Worm (Caenorhabditis elegans) whole organism, young adult: ENCODE data around the gene D1054.3.
A peak's percentile ranks its signal among the peaks of the same experiment; 100 is the strongest.

Source experiments
- B0261.1 ChIP-seq: sonication (generic microtip); optimal IDR thresholded peaks from 2 replicates; lab custom pipeline; 2016; ENCODE audit warnings: mild to moderate bottlenecking, missing genetic modification characterization, moderate library complexity, missing compliant biosample characterization
- F23B12.7 ChIP-seq: sonication (generic microtip); optimal IDR thresholded peaks from 2 replicates; lab custom pipeline; 2017; ENCODE audit warnings: missing genetic modification characterization, mild to moderate bottlenecking, missing compliant biosample characterization, antibody characterized with exemption, moderate library complexity; ENCODE audit not compliant: insufficient read depth
- F49E8.2 ChIP-seq: sonication (generic microtip); optimal IDR thresholded peaks from 3 replicates; lab custom pipeline; 2017; ENCODE audit warnings: missing genetic modification characterization, mild to moderate bottlenecking, missing compliant biosample characterization, antibody characterized with exemption, moderate library complexity; ENCODE audit not compliant: insufficient read depth
- T26A5.8 ChIP-seq: sonication (generic microtip); optimal IDR thresholded peaks from 2 replicates; lab custom pipeline; 2016; ENCODE audit warnings: missing genetic modification characterization, missing compliant biosample characterization
- Y53G8AR.9 ChIP-seq: fragments of 200-800 bp; sonication (Bioruptor generic); conservative IDR thresholded peaks from 2 replicates; pipeline ENCODE4 v1.3.6; 2022; ENCODE audit warnings: missing genetic modification reagents, missing genetic modification characterization, missing compliant biosample characterization
- Y56A3A.18 ChIP-seq: fragments of 200-800 bp; sonication (Bioruptor generic); IDR thresholded peaks from 2 replicates; pipeline ENCODE4 v1.3.6; 2022; ENCODE audit warnings: missing genetic modification reagents, missing genetic modification characterization, missing compliant biosample characterization
- ZK185.1 ChIP-seq: sonication (generic microtip); optimal IDR thresholded peaks from 2 replicates; lab custom pipeline; 2016; ENCODE audit warnings: mild to moderate bottlenecking, missing genetic modification characterization, missing compliant biosample characterization; ENCODE audit not compliant: poor library complexity, severe bottlenecking
- aptf-2 ChIP-seq: fragments of 200-800 bp; sonication (Bioruptor generic); conservative IDR thresholded peaks from 2 replicates; pipeline ENCODE4 v1.3.6; 2022; ENCODE audit warnings: missing genetic modification reagents, missing genetic modification characterization, missing compliant biosample characterization
- attf-6 ChIP-seq: fragments of 200-800 bp; sonication (Bioruptor generic); IDR thresholded peaks from 2 replicates; pipeline ENCODE4 v1.3.6; 2022; ENCODE audit warnings: missing genetic modification reagents, missing genetic modification characterization, missing compliant biosample characterization
- cebp-1 ChIP-seq, 2 experiments: fragments of 200-800 bp in 1 of 2; sonication (Bioruptor generic) in 1 of 2; sonication (generic microtip) in 1 of 2; IDR thresholded peaks in 1 of 2; optimal IDR thresholded peaks in 1 of 2; 2 replicates each; pipeline versions ENCODE4 v1.3.6 to Lab custom; 2017 to 2022; ENCODE audit warnings: missing compliant biosample characterization in 2 of 2, missing genetic modification characterization in 2 of 2, mild to moderate bottlenecking in 1 of 2, missing genetic modification reagents in 1 of 2, moderate library complexity in 1 of 2
- ceh-100 ChIP-seq: fragments of 200-800 bp; sonication (Bioruptor generic); IDR thresholded peaks from 2 replicates; pipeline ENCODE4 v1.3.6; 2022; ENCODE audit warnings: missing genetic modification reagents, missing genetic modification characterization, missing compliant biosample characterization
- chd-7 ChIP-seq: sonication (generic microtip); optimal IDR thresholded peaks from 2 replicates; lab custom pipeline; 2016; ENCODE audit warnings: mild to moderate bottlenecking, missing genetic modification characterization, moderate library complexity, missing compliant biosample characterization
- dox-1 ChIP-seq: fragments of 200-800 bp; sonication (Bioruptor generic); IDR thresholded peaks from 2 replicates; pipeline ENCODE4 v1.3.6; 2022; ENCODE audit warnings: missing genetic modification reagents, missing genetic modification characterization, missing compliant biosample characterization
- dpl-1 ChIP-seq: fragments of 150-350 bp; optimal IDR thresholded peaks from 2 replicates; lab custom pipeline; 2014; ENCODE audit warnings: missing biosample characterization, missing genetic modification reagents, missing genetic modification characterization
- ekl-4 ChIP-seq: fragments of 200-800 bp; sonication (Bioruptor generic); IDR thresholded peaks from 2 replicates; pipeline ENCODE4 v1.3.6; 2022; ENCODE audit warnings: missing genetic modification reagents, missing genetic modification characterization, missing compliant biosample characterization
- hrde-1 ChIP-seq: sonication (generic microtip); optimal IDR thresholded peaks from 2 replicates; lab custom pipeline; 2016; ENCODE audit warnings: missing genetic modification characterization, mild to moderate bottlenecking, missing compliant biosample characterization, moderate library complexity, missing genotype, missing genetic modification reagents, borderline replicate concordance
- let-526 ChIP-seq: fragments of 200-800 bp; sonication (Bioruptor generic); IDR thresholded peaks from 2 replicates; pipeline ENCODE4 v1.3.6; 2022; ENCODE audit warnings: missing genetic modification reagents, missing genetic modification characterization, missing compliant biosample characterization
- let-607 ChIP-seq, 2 experiments: fragments of 200-800 bp in 1 of 2; sonication (Bioruptor generic) in 1 of 2; sonication (generic microtip) in 1 of 2; optimal IDR thresholded peaks; 2 replicates each; lab custom pipeline; 2016 to 2018; ENCODE audit warnings: mild to moderate bottlenecking in 2 of 2, missing compliant biosample characterization in 2 of 2, missing genetic modification characterization in 2 of 2, moderate library complexity in 2 of 2, missing genotype in 1 of 2
- lin-54 ChIP-seq: fragments of 200-800 bp; sonication (Bioruptor generic); optimal IDR thresholded peaks from 2 replicates; lab custom pipeline; 2018; ENCODE audit warnings: mild to moderate bottlenecking, missing genetic modification characterization, missing compliant biosample characterization
- lir-1 ChIP-seq: fragments of 200-800 bp; sonication (Bioruptor generic); conservative IDR thresholded peaks from 2 replicates; pipeline ENCODE4 v1.3.6; 2022; ENCODE audit warnings: missing genetic modification reagents, missing genetic modification characterization, missing compliant biosample characterization
- lsy-27 ChIP-seq: sonication (generic microtip); optimal IDR thresholded peaks from 2 replicates; lab custom pipeline; 2017; ENCODE audit warnings: missing genetic modification characterization, mild to moderate bottlenecking, missing compliant biosample characterization, antibody characterized with exemption, missing genotype, borderline replicate concordance; ENCODE audit not compliant: insufficient read depth
- nfya-2 ChIP-seq: fragments of 200-800 bp; sonication (Bioruptor generic); IDR thresholded peaks from 2 replicates; pipeline ENCODE4 v1.3.6; 2022; ENCODE audit warnings: missing genetic modification reagents, missing genetic modification characterization, missing compliant biosample characterization
- pbrm-1 ChIP-seq: fragments of 200-800 bp; sonication (Bioruptor generic); IDR thresholded peaks from 2 replicates; pipeline ENCODE4 v1.3.6; 2022; ENCODE audit warnings: missing genetic modification reagents, missing genetic modification characterization, missing compliant biosample characterization
- rpc-1 ChIP-seq, 2 experiments: fragments of 150-350 bp in 1 of 2; sonication (generic microtip) in 1 of 2; optimal IDR thresholded peaks; 2 replicates each; lab custom pipeline; 2014 to 2018; ENCODE audit warnings: missing biosample characterization in 1 of 2, missing genetic modification characterization in 1 of 2, missing genetic modification reagents in 1 of 2, missing genotype in 1 of 2
- snpc-1.3 ChIP-seq: sonication (generic microtip); optimal IDR thresholded peaks from 2 replicates; lab custom pipeline; 2017; ENCODE audit warnings: missing genetic modification characterization, mild to moderate bottlenecking, missing compliant biosample characterization, antibody characterized with exemption, moderate library complexity, missing genotype, missing genetic modification reagents; ENCODE audit not compliant: insufficient read depth
- snpc-3.4 ChIP-seq: sonication (generic microtip); optimal IDR thresholded peaks from 2 replicates; lab custom pipeline; 2017; ENCODE audit warnings: missing genetic modification characterization, mild to moderate bottlenecking, missing compliant biosample characterization, antibody characterized with exemption, moderate library complexity, missing genotype, missing genetic modification reagents
- snpc-4 ChIP-seq, 5 experiments: fragments of 150-350 bp in 1 of 5; sonication (generic microtip) in 4 of 5; optimal IDR thresholded peaks; 2 replicates each; lab custom pipeline; 2014 to 2018; ENCODE audit warnings: missing genetic modification characterization in 5 of 5, missing biosample characterization in 3 of 5, antibody characterized with exemption in 2 of 5, mild to moderate bottlenecking in 2 of 5, missing compliant biosample characterization in 2 of 5, missing genotype in 2 of 5, moderate library complexity in 2 of 5, missing genetic modification reagents in 1 of 5
- tbp1 ChIP-seq: fragments of 200-800 bp; sonication (Bioruptor generic); optimal IDR thresholded peaks from 2 replicates; lab custom pipeline; 2018; ENCODE audit warnings: mild to moderate bottlenecking, missing genetic modification characterization, missing compliant biosample characterization
- xnd-1 ChIP-seq: sonication (generic microtip); optimal IDR thresholded peaks from 2 replicates; lab custom pipeline; 2016; ENCODE audit warnings: missing genotype, missing genetic modification reagents, missing genetic modification characterization, missing compliant biosample characterization
- ztf-28 ChIP-seq: fragments of 200-800 bp; sonication (Bioruptor generic); IDR thresholded peaks from 2 replicates; pipeline ENCODE4 v1.3.6; 2022; ENCODE audit warnings: missing genetic modification reagents, missing genetic modification characterization, missing compliant biosample characterization

The D1054.3 gene

DNA sequence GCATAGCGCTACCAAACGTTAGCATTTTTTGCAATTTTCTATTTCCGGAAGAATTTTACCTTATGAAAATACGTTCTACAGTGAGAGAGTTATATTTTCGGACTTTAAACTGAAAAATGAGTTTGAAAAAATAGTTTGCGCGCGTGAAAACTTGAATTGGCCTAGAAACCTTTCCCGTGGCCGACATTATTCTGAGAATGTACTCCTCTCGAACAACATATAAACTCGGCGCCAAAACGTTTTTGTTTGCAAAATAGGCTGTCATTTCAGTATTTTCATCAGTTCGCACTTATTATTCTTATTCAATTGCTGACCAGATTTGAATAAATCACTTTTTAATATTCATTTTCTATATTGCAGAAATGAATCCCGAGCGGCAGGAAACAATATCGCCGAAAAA lies 34.5 kb upstream of the D1054.3 start, which contains the start of the genes mre-11 and wdr-5.3 (continued):
- no peak for TF ChIP-seq lsy-27 (tag; lab: Kevin White, UChicago)
- TF ChIP-seq F23B12.7 (tag; lab: Kevin White, UChicago): no peak
- TF ChIP-seq lir-1 (GFP tag; lab: Robert Waterston, UW): peak; percentile 21; the same call in 1 of the 2 replicates
- peak; percentile 80 for TF ChIP-seq lin-54
- no peak for TF ChIP-seq snpc-3.4 (tag; lab: Kevin White, UChicago)
- peak; percentile 69; the same call in 1 of the 2 replicates for TF ChIP-seq dox-1 (GFP tag; lab: Robert Waterston, UW)
- TF ChIP-seq snpc-4 (GFP tag; optimal IDR thresholded peaks at IDR 0.05; lab: Kevin White, UChicago): no peak
- peak in 1 of 4 experiments; percentile 44 for TF ChIP-seq snpc-4 (tag; optimal IDR thresholded peaks at IDR 0.05; lab: Kevin White, UChicago)
- no peak for TF ChIP-seq Y53G8AR.9
- TF ChIP-seq ZK185.1 (tag; lab: Kevin White, UChicago): peak; percentile 70
- TF ChIP-seq xnd-1: peak; percentile 9
- TF ChIP-seq Y56A3A.18 (GFP tag; lab: Robert Waterston, UW): no peak
- TF ChIP-seq let-526 (GFP tag; lab: Robert Waterston, UW): no peak

DNA sequence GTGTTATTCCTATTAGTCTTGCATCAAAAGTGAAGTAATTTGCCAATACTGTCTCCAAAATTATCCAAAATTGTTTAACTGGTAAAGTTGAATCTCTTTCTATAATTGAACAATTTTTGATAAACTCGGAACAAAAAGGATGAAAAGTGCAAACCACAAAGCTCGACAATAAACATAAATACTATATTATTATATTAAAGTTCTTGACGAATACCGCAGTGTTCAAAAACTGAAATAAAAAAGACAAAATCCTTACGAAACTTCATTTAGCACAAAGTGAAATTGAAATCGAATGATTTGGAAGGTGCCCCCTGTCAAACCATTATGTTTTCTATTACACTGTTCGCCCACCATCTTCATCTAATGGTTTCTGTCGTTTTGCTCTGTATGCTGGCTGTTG lies 29.9 kb upstream of the D1054.3 start, which contains the start of gene ZC302.3:
TSS of gene ZC302.3 (minus strand) at position 101 of the 400 bp plus-strand sequence.
- TF ChIP-seq attf-6 (GFP tag; lab: Robert Waterston, UW) (no peak), hrde-1 (tag; lab: Kevin White, UChicago) (no peak)

DNA sequence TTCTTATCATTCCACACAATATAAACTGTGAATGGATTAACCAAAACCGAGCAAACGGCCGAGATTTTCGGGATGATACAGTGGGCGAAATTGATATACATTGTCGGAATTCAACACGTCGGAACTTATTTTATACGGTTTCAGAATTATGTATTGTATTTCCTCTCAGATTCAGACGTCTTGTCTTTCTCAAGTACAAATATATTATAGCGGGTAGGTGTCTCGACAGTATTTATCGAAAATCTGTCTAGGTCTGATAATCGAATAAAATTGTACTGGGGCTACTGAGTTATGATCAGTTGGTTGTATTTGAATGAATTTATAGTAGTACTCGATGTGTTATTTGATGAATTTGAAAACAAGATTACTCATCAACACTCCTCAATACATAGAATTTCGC lies 27.6 kb upstream of the D1054.3 start, which contains the start of gene srj-22:
TSS of gene srj-22 (minus strand) at position 101 of the 400 bp plus-strand sequence.
- TF ChIP-seq B0261.1: no peak
- no peak for TF ChIP-seq nfya-2 (GFP tag; lab: Robert Waterston, UW)
- no peak for TF ChIP-seq ceh-100 (GFP tag; lab: Robert Waterston, UW)

DNA sequence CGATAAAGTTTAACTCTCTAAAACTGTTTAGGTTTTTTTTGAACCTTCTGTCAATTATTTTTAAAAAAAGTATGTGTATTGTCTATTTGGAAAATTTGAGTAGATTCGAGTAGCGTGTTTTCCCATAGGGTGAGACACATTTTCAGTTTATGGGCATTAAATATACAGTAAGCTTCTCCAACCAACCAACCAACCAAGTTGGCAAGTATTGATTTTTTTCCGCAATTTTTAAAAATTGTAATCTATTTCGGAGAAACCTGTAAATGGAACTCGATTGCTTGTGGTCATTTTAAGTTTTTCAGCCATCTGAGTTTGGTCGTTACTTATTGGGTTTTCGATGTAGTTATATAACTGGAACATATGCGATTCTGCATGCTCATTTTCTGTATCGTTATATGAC lies 26.2 kb upstream of the D1054.3 start, which contains the start of gene srj-21:
TSS of gene srj-21 (plus strand) at position 301 of the 400 bp plus-strand sequence.
- TF ChIP-seq lin-54 (no peak), attf-6 (GFP tag; lab: Robert Waterston, UW) (no peak), snpc-1.3 (no peak), aptf-2 (GFP tag; lab: Robert Waterston, UW) (no peak), tbp1 (GFP tag; lab: Kevin White, UChicago) (no peak), let-607 (tag; optimal IDR thresholded peaks at IDR 0.05; lab: Kevin White, UChicago) (no peak), rpc-1 (optimal IDR thresholded peaks at IDR 0.05; lab: Kevin White, UChicago) (no peak), rpc-1 (tag; optimal IDR thresholded peaks at IDR 0.05; lab: Kevin White, UChicago) (no peak), Y56A3A.18 (GFP tag; lab: Robert Waterston, UW) (no peak), ztf-28 (GFP tag; lab: Robert Waterston, UW) (no peak), F49E8.2 (no peak), chd-7 (tag; lab: Kevin White, UChicago) (no peak), T26A5.8 (tag; lab: Kevin White, UChicago) (no peak), ekl-4 (GFP tag; lab: Robert Waterston, UW) (no peak), pbrm-1 (GFP tag; lab: Robert Waterston, UW) (no peak), dpl-1 (no peak), cebp-1 (GFP tag; IDR thresholded peaks at IDR 0.05; lab: Robert Waterston, UW) (no peak), cebp-1 (tag; optimal IDR thresholded peaks at IDR 0.05; lab: Kevin White, UChicago) (no peak), dox-1 (GFP tag; lab: Robert Waterston, UW) (no peak)
- TF ChIP-seq, all 124 proteins: peak for 0
